Worm (Caenorhabditis elegans) whole organism, L4/young adult: ENCODE data around the gene klp-17.
"Not testable (repeated sequence)": the region's sequence is repeated elsewhere in the genome, so short reads cannot be mapped to it uniquely, and the experiment has no call there.

Source experiments
- W03F9.2 ChIP-seq: fragments of 150-350 bp; optimal IDR thresholded peaks from 2 replicates; lab custom pipeline; 2014; ENCODE audit warnings: missing biosample characterization, missing genetic modification characterization
- dao-5 ChIP-seq: sonication (generic microtip); optimal IDR thresholded peaks from 2 replicates; lab custom pipeline; 2016; ENCODE audit warnings: missing genotype, missing genetic modification characterization, moderate library complexity, missing compliant biosample characterization
- him-1 ChIP-seq: sonication (generic microtip); optimal IDR thresholded peaks from 2 replicates; lab custom pipeline; 2016; ENCODE audit warnings: missing genotype, missing genetic modification reagents, missing genetic modification characterization, missing compliant biosample characterization

DNA sequence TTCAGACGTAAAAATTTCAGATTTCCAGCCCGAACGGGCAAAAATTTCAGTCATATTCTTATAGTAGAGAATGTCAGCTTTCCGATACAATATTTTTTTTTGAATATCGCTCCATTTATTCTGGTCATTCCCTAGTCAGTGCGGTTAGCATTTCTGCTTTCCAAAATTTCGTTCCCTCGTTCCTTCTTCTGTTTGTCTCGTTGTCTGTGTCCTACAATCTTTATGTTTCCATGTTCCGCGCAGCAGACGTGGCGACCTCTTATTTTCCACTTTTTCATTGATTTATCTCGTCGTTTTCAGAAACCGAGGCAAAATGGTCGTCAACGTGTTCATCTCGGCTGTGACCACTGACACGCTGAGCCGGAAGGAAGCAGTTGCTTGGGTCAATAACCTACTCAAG is 25.0 kb downstream of the klp-17 start, which contains the start of gene ebp-2:
- TF ChIP-seq dao-5 (tag; lab: Kevin White, UChicago); him-1; W03F9.2 (tag; lab: Kevin White, UChicago): not testable (repeated sequence)
